Fruit fly (Drosophila melanogaster) whole organism, embryonic: ENCODE data around the gene scrt.

Experiments
- Abd-B ChIP-seq: fragments of 200-800 bp; sonication (Bioruptor generic); optimal IDR thresholded peaks from 2 replicates; lab custom pipeline; 2018; ENCODE audit warnings: missing biosample characterization, mild to moderate bottlenecking, missing genetic modification characterization, moderate library complexity
- Antp ChIP-seq: fragments of 200-800 bp; sonication (Bioruptor generic); optimal IDR thresholded peaks from 3 replicates; lab custom pipeline; 2016; ENCODE audit warnings: missing biosample characterization, missing genetic modification characterization
- Asciz ChIP-seq: fragments of 200-800 bp; sonication (Bioruptor generic); optimal IDR thresholded peaks from 2 replicates; lab custom pipeline; 2017; ENCODE audit warnings: missing biosample characterization, mild to moderate bottlenecking, missing genetic modification characterization, missing genetic modification reagents
- CG10543 ChIP-seq: fragments of 200-800 bp; sonication (Bioruptor generic); optimal IDR thresholded peaks from 3 replicates; lab custom pipeline; 2017; ENCODE audit warnings: missing biosample characterization, mild to moderate bottlenecking, missing genetic modification characterization, moderate library complexity
- CG11695 ChIP-seq: fragments of 200-800 bp; sonication (Bioruptor generic); IDR thresholded peaks from 3 replicates; pipeline ENCODE4 v1.3.6; 2022; ENCODE audit warnings: missing biosample characterization, missing genetic modification characterization
- CG11696 ChIP-seq: fragments of 200-800 bp; sonication (Bioruptor generic); IDR thresholded peaks from 2 replicates; pipeline ENCODE4 v1.3.6; 2022; ENCODE audit warnings: missing biosample characterization, missing genetic modification characterization
- CG12391 ChIP-seq: fragments of 200-800 bp; sonication (Bioruptor generic); optimal IDR thresholded peaks from 3 replicates; lab custom pipeline; 2018; ENCODE audit warnings: missing biosample characterization, mild to moderate bottlenecking, missing genetic modification characterization, moderate library complexity
- CG14710 ChIP-seq: fragments of 200-800 bp; sonication (Bioruptor generic); optimal IDR thresholded peaks from 3 replicates; lab custom pipeline; 2019; ENCODE audit warnings: missing biosample characterization, mild to moderate bottlenecking, missing genetic modification characterization, moderate library complexity
- CG15269 ChIP-seq: fragments of 200-800 bp; sonication (Bioruptor generic); optimal IDR thresholded peaks from 2 replicates; lab custom pipeline; 2018; ENCODE audit warnings: missing biosample characterization, mild to moderate bottlenecking, missing genetic modification characterization, moderate library complexity
- CG1602 ChIP-seq: fragments of 200-800 bp; sonication (Bioruptor generic); optimal IDR thresholded peaks from 3 replicates; lab custom pipeline; 2016; ENCODE audit warnings: missing biosample characterization, missing genetic modification characterization
- CG17802 ChIP-seq: fragments of 200-800 bp; sonication (Bioruptor generic); optimal IDR thresholded peaks from 2 replicates; lab custom pipeline; 2018; ENCODE audit warnings: missing biosample characterization, mild to moderate bottlenecking, missing genetic modification characterization, moderate library complexity
- CG18262 ChIP-seq: fragments of 200-800 bp; optimal IDR thresholded peaks from 3 replicates; lab custom pipeline; 2019; ENCODE audit warnings: missing biosample characterization, mild to moderate bottlenecking, missing genetic modification characterization, moderate library complexity
- CG2120 ChIP-seq: fragments of 200-800 bp; sonication (Bioruptor generic); optimal IDR thresholded peaks from 3 replicates; lab custom pipeline; 2016; ENCODE audit warnings: missing biosample characterization, missing genetic modification characterization
- CG2712 ChIP-seq: fragments of 200-800 bp; optimal IDR thresholded peaks from 3 replicates; lab custom pipeline; 2019; ENCODE audit warnings: missing biosample characterization, mild to moderate bottlenecking, missing genetic modification characterization, moderate library complexity
- CG3163 ChIP-seq: fragments of 200-800 bp; sonication (Bioruptor generic); optimal IDR thresholded peaks from 3 replicates; lab custom pipeline; 2016; ENCODE audit warnings: missing biosample characterization, missing genetic modification characterization
- CG4854 ChIP-seq: fragments of 200-800 bp; sonication (Bioruptor generic); optimal IDR thresholded peaks from 2 replicates; lab custom pipeline; 2016; ENCODE audit warnings: missing biosample characterization, missing genetic modification characterization, inconsistent platforms
- CG8944 ChIP-seq: fragments of 200-800 bp; sonication (Bioruptor generic); optimal IDR thresholded peaks from 3 replicates; lab custom pipeline; 2016; ENCODE audit warnings: missing biosample characterization, missing genetic modification characterization
- CG9437 ChIP-seq: fragments of 200-800 bp; sonication (Bioruptor generic); optimal IDR thresholded peaks from 2 replicates; lab custom pipeline; 2018; ENCODE audit warnings: missing biosample characterization, mild to moderate bottlenecking, missing genetic modification characterization
- Chrac-16 ChIP-seq: fragments of 200-800 bp; sonication (Bioruptor generic); optimal IDR thresholded peaks from 3 replicates; lab custom pipeline; 2016; ENCODE audit warnings: missing biosample characterization, missing genetic modification characterization
- CrebB ChIP-seq: fragments of 200-800 bp; sonication (Bioruptor generic); optimal IDR thresholded peaks from 3 replicates; lab custom pipeline; 2018; ENCODE audit warnings: missing biosample characterization, mild to moderate bottlenecking, missing genetic modification characterization
- D19A ChIP-seq: fragments of 200-800 bp; optimal IDR thresholded peaks from 3 replicates; lab custom pipeline; 2019; ENCODE audit warnings: missing biosample characterization, mild to moderate bottlenecking, missing genetic modification characterization, moderate library complexity
- Dref ChIP-seq: fragments of 200-800 bp; sonication (Bioruptor generic); IDR thresholded peaks from 2 replicates; pipeline ENCODE4 v1.3.6; 2022; ENCODE audit warnings: missing biosample characterization, missing genetic modification characterization
- H15 ChIP-seq: fragments of 200-800 bp; sonication (Bioruptor generic); IDR thresholded peaks from 3 replicates; pipeline ENCODE4 v1.3.6; 2022; ENCODE audit warnings: missing biosample characterization, missing genetic modification characterization
- H2.0 ChIP-seq: fragments of 200-800 bp; sonication (Bioruptor generic); IDR thresholded peaks from 2 replicates; pipeline ENCODE4 v1.3.6; 2022; ENCODE audit warnings: missing biosample characterization, missing genetic modification characterization
- HLH54F ChIP-seq: fragments of 200-800 bp; sonication (Bioruptor generic); optimal IDR thresholded peaks from 3 replicates; lab custom pipeline; 2016; ENCODE audit warnings: missing biosample characterization, missing genetic modification characterization
- Lhr ChIP-seq: fragments of 200-800 bp; sonication (Bioruptor generic); optimal IDR thresholded peaks from 3 replicates; lab custom pipeline; 2017; ENCODE audit warnings: mild to moderate bottlenecking, missing biosample characterization, missing genetic modification reagents, missing genetic modification characterization
- MTF-1 ChIP-seq: fragments of 200-800 bp; sonication (Bioruptor generic); optimal IDR thresholded peaks from 2 replicates; lab custom pipeline; 2018; ENCODE audit warnings: missing biosample characterization, mild to moderate bottlenecking, missing genetic modification characterization, borderline replicate concordance
- Opbp ChIP-seq: fragments of 200-800 bp; sonication (Bioruptor generic); IDR thresholded peaks from 3 replicates; pipeline ENCODE4 v1.3.6; 2022; ENCODE audit warnings: missing biosample characterization, missing genetic modification characterization; ENCODE audit not compliant: partially characterized antibody
- Stat92E ChIP-seq, 3 experiments: fragments of >200 bp in 2 of 3; fragments of 200-800 bp in 1 of 3; sonication (Bioruptor generic) in 1 of 3; optimal IDR thresholded peaks; 2 replicates each; lab custom pipeline; 2017 to 2019; ENCODE audit warnings: missing biosample characterization in 3 of 3, missing genetic modification characterization in 3 of 3, mild to moderate bottlenecking in 1 of 3, moderate library complexity in 1 of 3
- ash1 ChIP-seq: fragments of 200-800 bp; sonication (Bioruptor generic); optimal IDR thresholded peaks from 2 replicates; lab custom pipeline; 2018; ENCODE audit warnings: missing biosample characterization, mild to moderate bottlenecking, missing genetic modification characterization
- btn ChIP-seq: fragments of 200-800 bp; sonication (Bioruptor generic); optimal IDR thresholded peaks from 2 replicates; lab custom pipeline; 2016; ENCODE audit warnings: missing biosample characterization, missing genetic modification characterization
- crp ChIP-seq, 2 experiments: fragments of 200-800 bp; sonication (Bioruptor generic); optimal IDR thresholded peaks; 2 replicates in 1 of 2; 3 replicates in 1 of 2; lab custom pipeline; 2017; ENCODE audit warnings: missing biosample characterization in 2 of 2, missing genetic modification characterization in 2 of 2, mild to moderate bottlenecking in 1 of 2, moderate library complexity in 1 of 2
- danr ChIP-seq: fragments of 200-800 bp; sonication (Bioruptor generic); IDR thresholded peaks from 2 replicates; pipeline ENCODE4 v1.3.6; 2022; ENCODE audit warnings: missing biosample characterization, missing genetic modification characterization
- fd64A ChIP-seq: fragments of 200-800 bp; sonication (Bioruptor generic); optimal IDR thresholded peaks from 3 replicates; lab custom pipeline; 2018; ENCODE audit warnings: missing biosample characterization, mild to moderate bottlenecking, missing genetic modification characterization
- grau ChIP-seq: fragments of 200-800 bp; optimal IDR thresholded peaks from 3 replicates; lab custom pipeline; 2019; ENCODE audit warnings: missing biosample characterization, mild to moderate bottlenecking, missing genetic modification characterization, moderate library complexity
- her ChIP-seq: fragments of 200-800 bp; sonication (Bioruptor generic); optimal IDR thresholded peaks from 2 replicates; lab custom pipeline; 2016; ENCODE audit warnings: missing biosample characterization, missing genetic modification characterization
- hkb ChIP-seq, 2 experiments: fragments of 200-800 bp in 1 of 2; fragments of >200 bp in 1 of 2; sonication (Bioruptor generic) in 1 of 2; IDR thresholded peaks in 1 of 2; optimal IDR thresholded peaks in 1 of 2; 2 replicates each; pipeline versions ENCODE4 v1.3.6 to Lab custom; 2017 to 2022; ENCODE audit warnings: missing biosample characterization in 1 of 2, missing genetic modification characterization in 1 of 2
- ken ChIP-seq: fragments of 200-800 bp; sonication (Bioruptor generic); IDR thresholded peaks from 3 replicates; pipeline ENCODE4 v1.3.6; 2022; ENCODE audit warnings: missing biosample characterization, missing genetic modification characterization
- knrl ChIP-seq: fragments of 200-800 bp; sonication (Bioruptor generic); IDR thresholded peaks from 3 replicates; pipeline ENCODE4 v1.3.6; 2022; ENCODE audit warnings: missing biosample characterization, missing genetic modification characterization; ENCODE audit not compliant: partially characterized antibody
- lbe ChIP-seq: fragments of 200-800 bp; sonication (Bioruptor generic); optimal IDR thresholded peaks from 2 replicates; lab custom pipeline; 2016; ENCODE audit warnings: missing biosample characterization, mild to moderate bottlenecking, missing genetic modification characterization
- nau ChIP-seq: fragments of 200-800 bp; sonication (Bioruptor generic); optimal IDR thresholded peaks from 3 replicates; lab custom pipeline; 2017; ENCODE audit warnings: missing biosample characterization, mild to moderate bottlenecking, missing genetic modification characterization, missing genetic modification reagents
- org-1 ChIP-seq: fragments of 200-800 bp; sonication (Bioruptor generic); optimal IDR thresholded peaks from 2 replicates; lab custom pipeline; 2017; ENCODE audit warnings: missing biosample characterization, missing genetic modification characterization
- schlank ChIP-seq: fragments of 200-800 bp; sonication (Bioruptor generic); optimal IDR thresholded peaks from 2 replicates; lab custom pipeline; 2018; ENCODE audit warnings: missing biosample characterization, mild to moderate bottlenecking, missing genetic modification characterization
- sim ChIP-seq: fragments of 200-800 bp; sonication (Bioruptor generic); IDR thresholded peaks from 2 replicates; pipeline ENCODE4 v1.3.6; 2022; ENCODE audit warnings: missing biosample characterization, missing genetic modification characterization
- slp2 ChIP-seq: fragments of 200-800 bp; sonication (Bioruptor generic); optimal IDR thresholded peaks from 2 replicates; lab custom pipeline; 2016; ENCODE audit warnings: missing biosample characterization, missing genetic modification characterization
- sug ChIP-seq: fragments of 200-800 bp; optimal IDR thresholded peaks from 2 replicates; lab custom pipeline; 2019; ENCODE audit warnings: missing biosample characterization, mild to moderate bottlenecking, missing genetic modification characterization, moderate library complexity
- tgo ChIP-seq: fragments of 200-800 bp; sonication (Bioruptor generic); IDR thresholded peaks from 3 replicates; pipeline ENCODE4 v1.3.6; 2022; ENCODE audit warnings: missing biosample characterization, missing genetic modification characterization
- ttk ChIP-seq: fragments of 200-800 bp; sonication (Bioruptor generic); IDR thresholded peaks from 2 replicates; pipeline ENCODE4 v2.1.2; 2022; ENCODE audit warnings: missing biosample characterization, missing genetic modification characterization
- unc-4 ChIP-seq: fragments of 200-800 bp; sonication (Bioruptor generic); IDR thresholded peaks from 2 replicates; pipeline ENCODE4 v1.3.6; 2022; ENCODE audit warnings: missing biosample characterization, missing genetic modification characterization; ENCODE audit not compliant: partially characterized antibody
- vfl ChIP-seq: fragments of 200-800 bp; sonication (Bioruptor generic); optimal IDR thresholded peaks from 2 replicates; lab custom pipeline; 2016; ENCODE audit warnings: missing biosample characterization, missing genetic modification characterization

The scrt gene

DNA sequence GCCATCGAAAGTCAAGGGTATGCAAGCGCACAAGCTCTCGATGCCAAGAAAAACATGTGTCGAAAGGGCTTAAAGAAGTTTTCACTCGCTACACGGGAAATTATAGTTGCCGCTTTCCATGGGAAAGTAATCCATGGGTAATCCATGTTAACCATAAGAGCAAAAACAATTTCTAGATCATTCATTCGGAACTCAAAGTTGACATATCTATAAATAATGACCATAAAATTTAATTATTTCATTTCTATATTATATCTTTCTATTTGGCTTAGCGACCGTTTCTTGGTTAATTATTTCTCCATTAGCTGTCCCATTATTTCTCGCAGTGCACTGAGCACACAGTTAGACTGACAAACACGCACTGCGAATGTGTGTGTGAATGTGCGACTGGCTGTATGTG lies 17.0 kb downstream of the scrt start (continued):
- TF ChIP-seq CG18262 = peak; percentile 44
- TF ChIP-seq fd64A (GFP tag; lab: Kevin White, UChicago) = no peak
- peak; percentile 61 for TF ChIP-seq CG15269 (tag; lab: Kevin White, UChicago)
- no peak for TF ChIP-seq her (GFP tag; lab: Kevin White, UChicago)
- TF ChIP-seq slp2 (GFP tag; lab: Kevin White, UChicago) = no peak
- no peak for TF ChIP-seq CG11696 (GFP tag; lab: Robert Waterston, UW)
- no peak; the same call in 2 of the 3 replicates for TF ChIP-seq tgo (GFP tag; lab: Robert Waterston, UW)
- TF ChIP-seq knrl (GFP tag; lab: Robert Waterston, UW) = no peak
- TF ChIP-seq CG17802 (tag; lab: Kevin White, UChicago) = no peak
- no peak; the same call in 1 of the 2 replicates for TF ChIP-seq ttk (GFP tag; lab: Robert Waterston, UW)
- no peak for TF ChIP-seq ash1 (GFP tag; lab: Kevin White, UChicago)
- no peak for TF ChIP-seq MTF-1
- TF ChIP-seq Lhr (GFP tag; lab: Kevin White, UChicago) = no peak
- no peak for TF ChIP-seq CG1602 (GFP tag; lab: Kevin White, UChicago)
- TF ChIP-seq nau (GFP tag; lab: Kevin White, UChicago) = no peak
- TF ChIP-seq grau (tag; lab: Kevin White, UChicago) = peak; percentile 64
- TF ChIP-seq D19A = no peak
- TF ChIP-seq CG2120 (GFP tag; lab: Kevin White, UChicago) = peak; percentile 30
- no peak for TF ChIP-seq HLH54F (GFP tag; lab: Kevin White, UChicago)
- peak; percentile 32 for TF ChIP-seq CG9437 (GFP tag; lab: Kevin White, UChicago)
- TF ChIP-seq CG14710 (tag; lab: Kevin White, UChicago) = no peak
- no peak for TF ChIP-seq vfl (GFP tag; lab: Kevin White, UChicago)
- TF ChIP-seq CrebB = no peak
- TF ChIP-seq Stat92E (GFP tag; optimal IDR thresholded peaks at IDR 0.05; lab: Kevin White, UChicago) = no peak
- TF ChIP-seq schlank (tag; lab: Kevin White, UChicago) = no peak
- no peak for TF ChIP-seq Asciz (GFP tag; lab: Kevin White, UChicago)
- peak; percentile 1 for TF ChIP-seq org-1 (GFP tag; lab: Kevin White, UChicago)
- TF ChIP-seq danr (GFP tag; lab: Robert Waterston, UW) = no peak
- peak; percentile 41 for TF ChIP-seq CG10543 (GFP tag; lab: Kevin White, UChicago)
- TF ChIP-seq sim (GFP tag; lab: Robert Waterston, UW) = no peak
- no peak for TF ChIP-seq Antp (GFP tag; lab: Kevin White, UChicago)
- TF ChIP-seq Opbp = no peak
- TF ChIP-seq CG3163 = no peak
- no peak for TF ChIP-seq hkb (optimal IDR thresholded peaks at IDR 0.05; lab: Kevin White, UChicago)
- TF ChIP-seq hkb (GFP tag; IDR thresholded peaks at IDR 0.05; lab: Robert Waterston, UW) = no peak
- TF ChIP-seq crp (GFP tag; optimal IDR thresholded peaks at IDR 0.05; lab: Kevin White, UChicago) = no peak
- TF ChIP-seq Chrac-16 (GFP tag; lab: Kevin White, UChicago) = no peak
- peak; percentile 7 for TF ChIP-seq CG2712 (tag; lab: Kevin White, UChicago)
- no peak for TF ChIP-seq Dref (GFP tag; lab: Robert Waterston, UW)
- no peak for TF ChIP-seq H2.0
- TF ChIP-seq CG11695 (GFP tag; lab: Robert Waterston, UW) = no peak
- no peak for TF ChIP-seq CG4854 (GFP tag; lab: Kevin White, UChicago)
- no peak for TF ChIP-seq ken (GFP tag; lab: Robert Waterston, UW)
- no peak for TF ChIP-seq H15
- peak; percentile 40 for TF ChIP-seq CG12391 (tag; lab: Kevin White, UChicago)
- TF ChIP-seq CG8944 (GFP tag; lab: Kevin White, UChicago) = no peak
- TF ChIP-seq Abd-B (GFP tag; lab: Kevin White, UChicago) = peak; percentile 16
- no peak for TF ChIP-seq lbe (GFP tag; lab: Kevin White, UChicago)
- TF ChIP-seq btn (GFP tag; lab: Kevin White, UChicago) = no peak
- TF ChIP-seq sug (tag; lab: Kevin White, UChicago) = peak; percentile 60
- TF ChIP-seq unc-4 (GFP tag; lab: Robert Waterston, UW) = no peak
